Worm (Caenorhabditis elegans) whole organism, L1 larva: ENCODE data around the gene nhr-14.

ENCODE experiments used
- C04F5.9 ChIP-seq: sonication (generic microtip); optimal IDR thresholded peaks from 2 replicates; lab custom pipeline; 2016; ENCODE audit warnings: missing genetic modification characterization, missing compliant biosample characterization
- C16A3.4 ChIP-seq: fragments of 150-350 bp; optimal IDR thresholded peaks from 2 replicates; lab custom pipeline; 2014; ENCODE audit warnings: missing biosample characterization, missing genetic modification characterization
- aly-2 ChIP-seq: fragments of 150-350 bp; optimal IDR thresholded peaks from 2 replicates; lab custom pipeline; 2014; ENCODE audit warnings: missing biosample characterization, missing genetic modification characterization
- blmp-1 ChIP-seq: fragments of 150-350 bp; optimal IDR thresholded peaks from 2 replicates; lab custom pipeline; 2014; ENCODE audit warnings: missing biosample characterization, missing genetic modification characterization
- ceh-63 ChIP-seq: fragments of 200-800 bp; sonication (Bioruptor generic); optimal IDR thresholded peaks from 2 replicates; lab custom pipeline; 2018; ENCODE audit warnings: mild to moderate bottlenecking, missing genetic modification characterization, missing compliant biosample characterization
- ceh-82 ChIP-seq, 3 experiments: fragments of 150-350 bp in 1 of 3; sonication (generic microtip) in 2 of 3; optimal IDR thresholded peaks; 2 replicates each; lab custom pipeline; 2014 to 2017; ENCODE audit warnings: missing biosample characterization in 3 of 3, missing genetic modification characterization in 3 of 3
- ceh-88 ChIP-seq: fragments of 200-800 bp; sonication (Bioruptor generic); IDR thresholded peaks from 2 replicates; pipeline ENCODE4 v1.3.6; 2022; ENCODE audit warnings: missing genetic modification characterization, missing compliant biosample characterization
- ces-1 ChIP-seq: fragments of 150-350 bp; optimal IDR thresholded peaks from 2 replicates; lab custom pipeline; 2014; ENCODE audit warnings: missing biosample characterization, missing genetic modification reagents, missing genetic modification characterization
- dsc-1 ChIP-seq: sonication (generic microtip); optimal IDR thresholded peaks from 2 replicates; lab custom pipeline; 2016; ENCODE audit warnings: mild to moderate bottlenecking, missing genetic modification characterization, missing compliant biosample characterization
- egl-27 ChIP-seq, 2 experiments: fragments of 150-350 bp in 1 of 2; sonication (generic microtip); optimal IDR thresholded peaks; 3 replicates each; lab custom pipeline; 2017 to 2018; ENCODE audit warnings: missing biosample characterization in 2 of 2, missing genetic modification characterization in 2 of 2, missing genetic modification reagents in 2 of 2
- elt-2 ChIP-seq: sonication (generic microtip); optimal IDR thresholded peaks from 2 replicates; lab custom pipeline; 2016; ENCODE audit warnings: missing genetic modification characterization, mild to moderate bottlenecking, inconsistent platforms, missing compliant biosample characterization, missing genetic modification reagents
- elt-3 ChIP-seq, 6 experiments: fragments of 150-350 bp in 1 of 6; sonication (generic microtip); optimal IDR thresholded peaks; 2 replicates each; lab custom pipeline; 2017 to 2018; ENCODE audit warnings: missing biosample characterization in 6 of 6, missing genetic modification characterization in 6 of 6, inconsistent platforms in 1 of 6
- fkh-10 ChIP-seq: sonication (generic microtip); optimal IDR thresholded peaks from 2 replicates; lab custom pipeline; 2017; ENCODE audit warnings: missing biosample characterization, missing genetic modification reagents, missing genetic modification characterization
- fkh-8 ChIP-seq: sonication (generic microtip); optimal IDR thresholded peaks from 2 replicates; lab custom pipeline; 2016; ENCODE audit warnings: mild to moderate bottlenecking, missing genetic modification characterization, missing compliant biosample characterization
- fos-1 ChIP-seq: fragments of 150-350 bp; optimal IDR thresholded peaks from 2 replicates; lab custom pipeline; 2014; ENCODE audit warnings: missing biosample characterization, missing genetic modification characterization
- grh-1 ChIP-seq: fragments of 200-800 bp; sonication (Bioruptor generic); IDR thresholded peaks from 2 replicates; pipeline ENCODE4 v1.3.6; 2022; ENCODE audit warnings: missing genetic modification reagents, missing genetic modification characterization, missing compliant biosample characterization
- hlh-4 ChIP-seq: sonication (generic microtip); optimal IDR thresholded peaks from 2 replicates; lab custom pipeline; 2016; ENCODE audit warnings: mild to moderate bottlenecking, missing genetic modification characterization, missing compliant biosample characterization
- hpl-2 ChIP-seq: fragments of 150-350 bp; optimal IDR thresholded peaks from 2 replicates; lab custom pipeline; 2014; ENCODE audit warnings: missing biosample characterization, missing genetic modification reagents, missing genetic modification characterization
- isw-1 ChIP-seq: fragments of 200-800 bp; sonication (Bioruptor generic); IDR thresholded peaks from 2 replicates; pipeline ENCODE4 v1.3.6; 2022; ENCODE audit warnings: missing genetic modification characterization, missing compliant biosample characterization
- lin-13 ChIP-seq: fragments of 150-350 bp; optimal IDR thresholded peaks from 2 replicates; lab custom pipeline; 2014; ENCODE audit warnings: missing biosample characterization, missing genetic modification reagents, missing genetic modification characterization
- lin-14 ChIP-seq: fragments of 200-800 bp; sonication (Bioruptor generic); optimal IDR thresholded peaks from 2 replicates; lab custom pipeline; 2018; ENCODE audit warnings: mild to moderate bottlenecking, missing genetic modification characterization, moderate library complexity, missing compliant biosample characterization
- lin-15B ChIP-seq: fragments of 150-350 bp; sonication (generic microtip); optimal IDR thresholded peaks from 3 replicates; lab custom pipeline; 2014; ENCODE audit warnings: missing biosample characterization, missing genetic modification characterization
- lsy-2 ChIP-seq, 2 experiments: fragments of 150-350 bp; optimal IDR thresholded peaks; 2 replicates each; lab custom pipeline; 2014; ENCODE audit warnings: missing biosample characterization in 2 of 2, missing genetic modification characterization in 2 of 2
- mab-9 ChIP-seq: fragments of 200-800 bp; sonication (Bioruptor generic); IDR thresholded peaks from 2 replicates; pipeline ENCODE4 v1.3.6; 2022; ENCODE audit warnings: missing genetic modification reagents, missing genetic modification characterization, missing compliant biosample characterization
- mdl-1 ChIP-seq, 2 experiments: fragments of 150-350 bp; optimal IDR thresholded peaks; 2 replicates each; lab custom pipeline; 2014 to 2017; ENCODE audit warnings: missing biosample characterization in 2 of 2, missing genetic modification characterization in 2 of 2, inconsistent platforms in 1 of 2
- mep-1 ChIP-seq: fragments of 150-350 bp; optimal IDR thresholded peaks from 2 replicates; lab custom pipeline; 2014; ENCODE audit warnings: missing biosample characterization, missing genetic modification characterization
- nhr-11 ChIP-seq: fragments of 150-350 bp; optimal IDR thresholded peaks from 2 replicates; lab custom pipeline; 2014; ENCODE audit warnings: missing biosample characterization, missing genetic modification characterization
- nhr-12 ChIP-seq: sonication (generic microtip); optimal IDR thresholded peaks from 2 replicates; lab custom pipeline; 2017; ENCODE audit warnings: missing biosample characterization, missing genetic modification characterization
- nhr-19 ChIP-seq: fragments of 200-800 bp; sonication (Bioruptor generic); conservative IDR thresholded peaks from 2 replicates; pipeline ENCODE4 v1.3.6; 2022; ENCODE audit warnings: missing genetic modification characterization, missing compliant biosample characterization
- nhr-20 ChIP-seq: sonication (generic microtip); optimal IDR thresholded peaks from 2 replicates; lab custom pipeline; 2016; ENCODE audit warnings: mild to moderate bottlenecking, missing genetic modification characterization, missing compliant biosample characterization
- nhr-237 ChIP-seq: fragments of 150-350 bp; optimal IDR thresholded peaks from 2 replicates; lab custom pipeline; 2014; ENCODE audit warnings: missing biosample characterization, missing genetic modification characterization
- nhr-47 ChIP-seq: sonication (generic microtip); optimal IDR thresholded peaks from 2 replicates; lab custom pipeline; 2016; ENCODE audit warnings: mild to moderate bottlenecking, missing genetic modification characterization, moderate library complexity, missing compliant biosample characterization
- nhr-71 ChIP-seq: sonication (generic microtip); optimal IDR thresholded peaks from 2 replicates; lab custom pipeline; 2016; ENCODE audit warnings: mild to moderate bottlenecking, missing genetic modification characterization, moderate library complexity, missing compliant biosample characterization
- nhr-77 ChIP-seq: fragments of 150-350 bp; optimal IDR thresholded peaks from 2 replicates; lab custom pipeline; 2014; ENCODE audit warnings: missing biosample characterization, missing genetic modification characterization
- nhr-84 ChIP-seq: sonication (generic microtip); optimal IDR thresholded peaks from 2 replicates; lab custom pipeline; 2017; ENCODE audit warnings: missing biosample characterization, missing genetic modification characterization
- nhr-85 ChIP-seq: sonication (generic microtip); peaks from one replicate; lab custom pipeline; 2016; ENCODE audit warnings: missing genetic modification characterization, inconsistent platforms, missing compliant biosample characterization
- nhr-90 ChIP-seq: sonication (generic microtip); optimal IDR thresholded peaks from 2 replicates; lab custom pipeline; 2016; ENCODE audit warnings: mild to moderate bottlenecking, missing genetic modification characterization, missing compliant biosample characterization; ENCODE audit not compliant: poor library complexity
- skn-1 ChIP-seq: fragments of 150-350 bp; optimal IDR thresholded peaks from 2 replicates; lab custom pipeline; 2014; ENCODE audit warnings: missing biosample characterization, missing genetic modification characterization
- sptf-1 ChIP-seq: fragments of 150-350 bp; optimal IDR thresholded peaks from 2 replicates; lab custom pipeline; 2014; ENCODE audit warnings: missing biosample characterization, missing genetic modification characterization
- sup-37 ChIP-seq: fragments of 200-800 bp; sonication (Bioruptor generic); optimal IDR thresholded peaks from 2 replicates; lab custom pipeline; 2018; ENCODE audit warnings: mild to moderate bottlenecking, missing genetic modification characterization, missing compliant biosample characterization
- tbx-2 ChIP-seq: sonication (generic microtip); optimal IDR thresholded peaks from 2 replicates; lab custom pipeline; 2016; ENCODE audit warnings: missing genetic modification characterization, missing compliant biosample characterization
- tlp-1 ChIP-seq: fragments of 150-350 bp; optimal IDR thresholded peaks from 2 replicates; lab custom pipeline; 2014; ENCODE audit warnings: missing biosample characterization, missing genetic modification characterization
- unc-30 ChIP-seq: sonication (generic microtip); optimal IDR thresholded peaks from 2 replicates; lab custom pipeline; 2017; ENCODE audit warnings: missing biosample characterization, missing genetic modification characterization
- unc-62 ChIP-seq: fragments of 150-350 bp; optimal IDR thresholded peaks from 2 replicates; lab custom pipeline; 2014; ENCODE audit warnings: missing biosample characterization, missing genetic modification reagents, missing genetic modification characterization
- unc-86 ChIP-seq: sonication (generic microtip); optimal IDR thresholded peaks from 2 replicates; lab custom pipeline; 2016; ENCODE audit warnings: missing genetic modification characterization, missing compliant biosample characterization
- unc-98 ChIP-seq: fragments of 200-800 bp; sonication (Bioruptor generic); IDR thresholded peaks from 2 replicates; pipeline ENCODE4 v1.3.6; 2022; ENCODE audit warnings: missing genetic modification characterization, missing compliant biosample characterization
- xbp-1 ChIP-seq: sonication (generic microtip); optimal IDR thresholded peaks from 2 replicates; lab custom pipeline; 2016; ENCODE audit warnings: missing genetic modification characterization, missing compliant biosample characterization
- zip-4 ChIP-seq: fragments of 200-800 bp; sonication (Bioruptor generic); optimal IDR thresholded peaks from 2 replicates; lab custom pipeline; 2018; ENCODE audit warnings: mild to moderate bottlenecking, missing genetic modification characterization, moderate library complexity, missing compliant biosample characterization
- ztf-11 ChIP-seq, 2 experiments: sonication (generic microtip); optimal IDR thresholded peaks; 2 replicates each; lab custom pipeline; 2016 to 2017; ENCODE audit warnings: missing genetic modification characterization in 2 of 2, missing biosample characterization in 1 of 2, missing compliant biosample characterization in 1 of 2

The nhr-14 gene

DNA sequence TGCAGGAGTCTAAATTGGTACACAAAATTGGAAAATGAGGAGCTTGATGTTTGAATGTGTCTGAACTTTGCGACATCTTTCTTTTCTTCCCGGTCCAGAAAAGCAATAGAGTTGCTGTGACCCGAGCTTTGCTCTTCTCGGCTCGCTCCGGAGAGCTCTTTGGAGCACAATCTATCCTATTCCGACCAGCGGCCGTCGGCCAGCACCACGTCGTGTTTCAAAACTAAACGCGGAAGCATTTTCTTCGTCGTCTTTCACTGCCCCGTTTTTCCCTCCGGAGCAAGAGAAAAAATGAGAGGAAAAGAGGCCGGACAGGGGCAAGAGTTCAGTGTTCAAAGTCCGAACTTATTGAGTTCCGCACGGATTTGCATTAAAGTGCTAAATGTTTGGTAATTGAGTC lies 3.1 kb upstream of the nhr-14 start:
- TF ChIP-seq ceh-82 (tag; optimal IDR thresholded peaks at IDR 0.05; lab: Kevin White, UChicago): peak in 1 of 3 experiments; percentile 11
- TF ChIP-seq nhr-12 (tag; lab: Kevin White, UChicago): no peak
- TF ChIP-seq dsc-1: peak; percentile 32
- no peak for TF ChIP-seq skn-1
- TF ChIP-seq nhr-20 (tag; lab: Kevin White, UChicago): no peak
- no peak for TF ChIP-seq nhr-84 (tag; lab: Kevin White, UChicago)
- peak; percentile 2 for TF ChIP-seq fkh-10 (GFP tag; lab: Kevin White, UChicago)
- peak; percentile 1 for TF ChIP-seq fkh-8 (tag; lab: Kevin White, UChicago)
- peak; percentile 67 for TF ChIP-seq lin-14 (GFP tag; lab: Kevin White, UChicago)
- peak; percentile 21 for TF ChIP-seq unc-86 (tag; lab: Kevin White, UChicago)
- TF ChIP-seq nhr-71: peak; percentile 35
- no peak for TF ChIP-seq ces-1

DNA sequence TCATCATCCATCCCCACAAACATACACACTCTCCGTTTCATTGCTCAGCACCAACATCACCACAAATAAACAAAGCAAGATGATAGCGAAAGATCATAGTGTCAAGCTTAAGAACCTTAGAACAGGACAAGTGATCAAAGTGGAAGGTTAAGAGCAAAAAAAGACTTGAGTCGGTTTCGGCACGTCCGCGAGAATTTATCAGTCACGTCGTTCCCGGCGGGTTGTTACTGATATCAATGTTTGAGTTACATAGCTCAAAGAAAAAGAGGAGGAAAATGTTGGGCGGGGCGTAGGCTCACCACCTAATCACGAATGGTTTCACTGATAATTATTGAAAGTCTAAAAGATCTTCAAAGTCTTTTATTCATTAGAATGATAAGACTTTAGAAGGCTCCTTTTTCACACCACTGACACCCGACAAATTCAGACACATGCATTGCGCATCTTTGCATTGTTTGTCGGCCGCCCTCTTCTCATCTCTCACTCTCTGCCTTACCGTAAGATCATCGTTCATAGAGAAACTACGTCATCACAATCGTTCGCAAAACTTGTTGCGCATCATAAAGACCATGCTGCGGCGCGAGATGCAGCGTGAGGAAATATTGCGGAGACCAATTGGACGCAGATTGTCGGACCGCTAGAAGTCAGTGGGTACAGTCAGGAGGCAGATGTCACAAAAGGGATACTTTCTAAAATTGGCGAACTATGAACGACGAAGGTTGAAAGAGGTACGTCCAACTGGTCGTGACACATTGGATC lies 1.2 kb upstream of the nhr-14 start:
- TF ChIP-seq C16A3.4 (tag; lab: Kevin White, UChicago) (peak; percentile 49), lin-14 (GFP tag; lab: Kevin White, UChicago) (peak; percentile 96), ztf-11 (tag; optimal IDR thresholded peaks at IDR 0.05; lab: Kevin White, UChicago) (no peak), sptf-1 (no peak), nhr-19 (GFP tag; lab: Robert Waterston, UW) (peak; percentile 81), lin-15B (tag; lab: Kevin White, UChicago) (no peak), skn-1 (peak; percentile 20), lin-13 (GFP tag; lab: Kevin White, UChicago) (peak; percentile 58), nhr-77 (tag; lab: Kevin White, UChicago) (peak; percentile 50), elt-2 (tag; lab: Kevin White, UChicago) (peak; percentile 26), unc-98 (GFP tag; lab: Robert Waterston, UW) (no peak), egl-27 (tag; optimal IDR thresholded peaks at IDR 0.05; lab: Kevin White, UChicago) (peak; percentile 76 to 77), aly-2 (tag; lab: Kevin White, UChicago) (no peak), ceh-82 (tag; optimal IDR thresholded peaks at IDR 0.05; lab: Kevin White, UChicago) (peak in 2 of 3 experiments; percentile 53 to 67), fkh-10 (GFP tag; lab: Kevin White, UChicago) (no peak), mab-9 (GFP tag; lab: Robert Waterston, UW) (no peak), nhr-47 (tag; lab: Kevin White, UChicago) (peak; percentile 74), elt-3 (tag; optimal IDR thresholded peaks at IDR 0.05; lab: Kevin White, UChicago) (peak; percentile 42 to 94 (median 75)), nhr-11 (peak; percentile 21), hlh-4 (no peak), mdl-1 (tag; optimal IDR thresholded peaks at IDR 0.05; lab: Kevin White, UChicago) (peak; percentile 1 to 81), ceh-88 (GFP tag; lab: Robert Waterston, UW) (no peak; the same call in 1 of the 2 replicates), mep-1 (tag; lab: Kevin White, UChicago) (peak; percentile 59), xbp-1 (tag; lab: Kevin White, UChicago) (peak; percentile 64), nhr-90 (tag; lab: Kevin White, UChicago) (peak; percentile 87), zip-4 (GFP tag; lab: Kevin White, UChicago) (no peak), sup-37 (GFP tag; lab: Kevin White, UChicago) (no peak), grh-1 (GFP tag; lab: Robert Waterston, UW) (peak; percentile 98), unc-30 (no peak), fos-1 (tag; lab: Kevin White, UChicago) (peak; percentile 13), tbx-2 (peak; percentile 89), lsy-2 (tag; optimal IDR thresholded peaks at IDR 0.05; lab: Kevin White, UChicago) (peak; percentile 65 to 91), blmp-1 (tag; lab: Kevin White, UChicago) (peak; percentile 95), nhr-71 (peak; percentile 94), nhr-237 (tag; lab: Kevin White, UChicago) (peak; percentile 42), nhr-84 (tag; lab: Kevin White, UChicago) (no peak), nhr-20 (tag; lab: Kevin White, UChicago) (peak; percentile 98), C04F5.9 (peak; percentile 22), ceh-63 (GFP tag; lab: Kevin White, UChicago) (no peak), tlp-1 (tag; lab: Kevin White, UChicago) (no peak), nhr-85 (tag; lab: Kevin White, UChicago) (peak; percentile 100), hpl-2 (GFP tag; lab: Kevin White, UChicago) (no peak), unc-62 (GFP tag; lab: Kevin White, UChicago) (no peak), isw-1 (GFP tag; lab: Robert Waterston, UW) (no peak)
